Worm (Caenorhabditis elegans) whole organism, L1 larva: Measurements from ENCODE around the gene nprl-3.

Experiments
- C04F5.9 ChIP-seq: sonication (generic microtip); optimal IDR thresholded peaks from 2 replicates; lab custom pipeline; 2016; ENCODE audit warnings: missing genetic modification characterization, missing compliant biosample characterization
- C16A3.4 ChIP-seq: fragments of 150-350 bp; optimal IDR thresholded peaks from 2 replicates; lab custom pipeline; 2014; ENCODE audit warnings: missing biosample characterization, missing genetic modification characterization
- F16B12.6 ChIP-seq: fragments of 150-350 bp; optimal IDR thresholded peaks from 2 replicates; lab custom pipeline; 2014; ENCODE audit warnings: missing biosample characterization, missing genetic modification characterization
- Y116A8C.19 ChIP-seq: sonication (generic microtip); optimal IDR thresholded peaks from 2 replicates; lab custom pipeline; 2016; ENCODE audit warnings: missing compliant biosample characterization, missing genetic modification characterization, borderline replicate concordance
- ama-1 ChIP-seq: fragments of 150-350 bp; optimal IDR thresholded peaks from 2 replicates; lab custom pipeline; 2014
- blmp-1 ChIP-seq: fragments of 150-350 bp; optimal IDR thresholded peaks from 2 replicates; lab custom pipeline; 2014; ENCODE audit warnings: missing biosample characterization, missing genetic modification characterization
- ceh-8 ChIP-seq: fragments of 200-800 bp; sonication (Bioruptor generic); optimal IDR thresholded peaks from 2 replicates; lab custom pipeline; 2018; ENCODE audit warnings: mild to moderate bottlenecking, missing genetic modification characterization, moderate library complexity, missing compliant biosample characterization
- ceh-82 ChIP-seq, 3 experiments: fragments of 150-350 bp in 1 of 3; sonication (generic microtip) in 2 of 3; optimal IDR thresholded peaks; 2 replicates each; lab custom pipeline; 2014 to 2017; ENCODE audit warnings: missing biosample characterization in 3 of 3, missing genetic modification characterization in 3 of 3
- ces-1 ChIP-seq: fragments of 150-350 bp; optimal IDR thresholded peaks from 2 replicates; lab custom pipeline; 2014; ENCODE audit warnings: missing biosample characterization, missing genetic modification reagents, missing genetic modification characterization
- dpl-1 ChIP-seq, 3 experiments: fragments of 150-350 bp in 2 of 3; sonication (generic microtip) in 1 of 3; optimal IDR thresholded peaks; 2 replicates each; lab custom pipeline; 2014 to 2017; ENCODE audit warnings: missing biosample characterization in 3 of 3, missing genetic modification characterization in 3 of 3, missing genetic modification reagents in 3 of 3
- egl-13 ChIP-seq: sonication (generic microtip); optimal IDR thresholded peaks from 2 replicates; lab custom pipeline; 2016; ENCODE audit warnings: missing genotype, missing genetic modification reagents, missing genetic modification characterization, missing compliant biosample characterization
- egl-27 ChIP-seq, 2 experiments: fragments of 150-350 bp in 1 of 2; sonication (generic microtip); optimal IDR thresholded peaks; 3 replicates each; lab custom pipeline; 2017 to 2018; ENCODE audit warnings: missing biosample characterization in 2 of 2, missing genetic modification characterization in 2 of 2, missing genetic modification reagents in 2 of 2
- elt-2 ChIP-seq: sonication (generic microtip); optimal IDR thresholded peaks from 2 replicates; lab custom pipeline; 2016; ENCODE audit warnings: missing genetic modification characterization, mild to moderate bottlenecking, inconsistent platforms, missing compliant biosample characterization, missing genetic modification reagents
- elt-3 ChIP-seq, 6 experiments: fragments of 150-350 bp in 1 of 6; sonication (generic microtip); optimal IDR thresholded peaks; 2 replicates each; lab custom pipeline; 2017 to 2018; ENCODE audit warnings: missing biosample characterization in 6 of 6, missing genetic modification characterization in 6 of 6, inconsistent platforms in 1 of 6
- ets-5 ChIP-seq: fragments of 200-800 bp; sonication (Bioruptor generic); IDR thresholded peaks from 2 replicates; pipeline ENCODE4 v1.3.6; 2022; ENCODE audit warnings: missing genetic modification characterization, missing compliant biosample characterization
- fkh-8 ChIP-seq: sonication (generic microtip); optimal IDR thresholded peaks from 2 replicates; lab custom pipeline; 2016; ENCODE audit warnings: mild to moderate bottlenecking, missing genetic modification characterization, missing compliant biosample characterization
- fos-1 ChIP-seq: fragments of 150-350 bp; optimal IDR thresholded peaks from 2 replicates; lab custom pipeline; 2014; ENCODE audit warnings: missing biosample characterization, missing genetic modification characterization
- grh-1 ChIP-seq: fragments of 200-800 bp; sonication (Bioruptor generic); IDR thresholded peaks from 2 replicates; pipeline ENCODE4 v1.3.6; 2022; ENCODE audit warnings: missing genetic modification reagents, missing genetic modification characterization, missing compliant biosample characterization
- hpl-2 ChIP-seq: fragments of 150-350 bp; optimal IDR thresholded peaks from 2 replicates; lab custom pipeline; 2014; ENCODE audit warnings: missing biosample characterization, missing genetic modification reagents, missing genetic modification characterization
- isw-1 ChIP-seq: fragments of 200-800 bp; sonication (Bioruptor generic); IDR thresholded peaks from 2 replicates; pipeline ENCODE4 v1.3.6; 2022; ENCODE audit warnings: missing genetic modification characterization, missing compliant biosample characterization
- lin-14 ChIP-seq: fragments of 200-800 bp; sonication (Bioruptor generic); optimal IDR thresholded peaks from 2 replicates; lab custom pipeline; 2018; ENCODE audit warnings: mild to moderate bottlenecking, missing genetic modification characterization, moderate library complexity, missing compliant biosample characterization
- lin-15B ChIP-seq: fragments of 150-350 bp; sonication (generic microtip); optimal IDR thresholded peaks from 3 replicates; lab custom pipeline; 2014; ENCODE audit warnings: missing biosample characterization, missing genetic modification characterization
- lin-35 ChIP-seq, 2 experiments: fragments of 150-350 bp; optimal IDR thresholded peaks; 2 replicates each; lab custom pipeline; 2014; ENCODE audit warnings: missing biosample characterization in 2 of 2, missing genetic modification characterization in 2 of 2, missing genetic modification reagents in 2 of 2
- lin-39 ChIP-seq: fragments of 150-350 bp; optimal IDR thresholded peaks from 2 replicates; lab custom pipeline; 2014; ENCODE audit warnings: missing biosample characterization, missing genetic modification reagents, missing genetic modification characterization
- lir-3 ChIP-seq: sonication (generic microtip); optimal IDR thresholded peaks from 2 replicates; lab custom pipeline; 2016; ENCODE audit warnings: mild to moderate bottlenecking, missing genetic modification characterization, moderate library complexity, missing compliant biosample characterization; ENCODE audit not compliant: poor library complexity
- mdl-1 ChIP-seq, 2 experiments: fragments of 150-350 bp; optimal IDR thresholded peaks; 2 replicates each; lab custom pipeline; 2014 to 2017; ENCODE audit warnings: missing biosample characterization in 2 of 2, missing genetic modification characterization in 2 of 2, inconsistent platforms in 1 of 2
- mep-1 ChIP-seq: fragments of 150-350 bp; optimal IDR thresholded peaks from 2 replicates; lab custom pipeline; 2014; ENCODE audit warnings: missing biosample characterization, missing genetic modification characterization
- nhr-11 ChIP-seq: fragments of 150-350 bp; optimal IDR thresholded peaks from 2 replicates; lab custom pipeline; 2014; ENCODE audit warnings: missing biosample characterization, missing genetic modification characterization
- nhr-12 ChIP-seq: sonication (generic microtip); optimal IDR thresholded peaks from 2 replicates; lab custom pipeline; 2017; ENCODE audit warnings: missing biosample characterization, missing genetic modification characterization
- nhr-19 ChIP-seq: fragments of 200-800 bp; sonication (Bioruptor generic); conservative IDR thresholded peaks from 2 replicates; pipeline ENCODE4 v1.3.6; 2022; ENCODE audit warnings: missing genetic modification characterization, missing compliant biosample characterization
- nhr-71 ChIP-seq: sonication (generic microtip); optimal IDR thresholded peaks from 2 replicates; lab custom pipeline; 2016; ENCODE audit warnings: mild to moderate bottlenecking, missing genetic modification characterization, moderate library complexity, missing compliant biosample characterization
- nhr-85 ChIP-seq: sonication (generic microtip); peaks from one replicate; lab custom pipeline; 2016; ENCODE audit warnings: missing genetic modification characterization, inconsistent platforms, missing compliant biosample characterization
- nhr-90 ChIP-seq: sonication (generic microtip); optimal IDR thresholded peaks from 2 replicates; lab custom pipeline; 2016; ENCODE audit warnings: mild to moderate bottlenecking, missing genetic modification characterization, missing compliant biosample characterization; ENCODE audit not compliant: poor library complexity
- pag-3 ChIP-seq: sonication (generic microtip); optimal IDR thresholded peaks from 2 replicates; lab custom pipeline; 2017; ENCODE audit warnings: missing genetic modification characterization, mild to moderate bottlenecking, missing compliant biosample characterization, antibody characterized with exemption, borderline replicate concordance; ENCODE audit not compliant: insufficient read depth
- pax-3 ChIP-seq: fragments of 200-800 bp; sonication (Bioruptor generic); optimal IDR thresholded peaks from 2 replicates; lab custom pipeline; 2018; ENCODE audit warnings: mild to moderate bottlenecking, missing genetic modification characterization, moderate library complexity, missing compliant biosample characterization
- pqm-1 ChIP-seq: sonication (generic microtip); optimal IDR thresholded peaks from 3 replicates; lab custom pipeline; 2017; ENCODE audit warnings: missing biosample characterization, missing genetic modification characterization
- snpc-4 ChIP-seq: fragments of 150-350 bp; optimal IDR thresholded peaks from 2 replicates; lab custom pipeline; 2014; ENCODE audit warnings: missing biosample characterization, missing genetic modification characterization
- snu-23 ChIP-seq: sonication (generic microtip); optimal IDR thresholded peaks from 2 replicates; lab custom pipeline; 2016; ENCODE audit warnings: missing genetic modification characterization, missing compliant biosample characterization
- sox-4 ChIP-seq: sonication (generic microtip); optimal IDR thresholded peaks from 2 replicates; lab custom pipeline; 2016; ENCODE audit warnings: missing genetic modification characterization, missing compliant biosample characterization
- tbx-2 ChIP-seq: sonication (generic microtip); optimal IDR thresholded peaks from 2 replicates; lab custom pipeline; 2016; ENCODE audit warnings: missing genetic modification characterization, missing compliant biosample characterization
- tlp-1 ChIP-seq: fragments of 150-350 bp; optimal IDR thresholded peaks from 2 replicates; lab custom pipeline; 2014; ENCODE audit warnings: missing biosample characterization, missing genetic modification characterization
- unc-130 ChIP-seq: fragments of 150-350 bp; optimal IDR thresholded peaks from 2 replicates; lab custom pipeline; 2017; ENCODE audit warnings: missing biosample characterization, missing genetic modification characterization, inconsistent platforms
- ztf-11 ChIP-seq, 2 experiments: sonication (generic microtip); optimal IDR thresholded peaks; 2 replicates each; lab custom pipeline; 2016 to 2017; ENCODE audit warnings: missing genetic modification characterization in 2 of 2, missing biosample characterization in 1 of 2, missing compliant biosample characterization in 1 of 2
- ztf-4 ChIP-seq: fragments of 150-350 bp; optimal IDR thresholded peaks from 2 replicates; lab custom pipeline; 2014; ENCODE audit warnings: missing biosample characterization, missing genetic modification characterization

The nprl-3 gene

DNA sequence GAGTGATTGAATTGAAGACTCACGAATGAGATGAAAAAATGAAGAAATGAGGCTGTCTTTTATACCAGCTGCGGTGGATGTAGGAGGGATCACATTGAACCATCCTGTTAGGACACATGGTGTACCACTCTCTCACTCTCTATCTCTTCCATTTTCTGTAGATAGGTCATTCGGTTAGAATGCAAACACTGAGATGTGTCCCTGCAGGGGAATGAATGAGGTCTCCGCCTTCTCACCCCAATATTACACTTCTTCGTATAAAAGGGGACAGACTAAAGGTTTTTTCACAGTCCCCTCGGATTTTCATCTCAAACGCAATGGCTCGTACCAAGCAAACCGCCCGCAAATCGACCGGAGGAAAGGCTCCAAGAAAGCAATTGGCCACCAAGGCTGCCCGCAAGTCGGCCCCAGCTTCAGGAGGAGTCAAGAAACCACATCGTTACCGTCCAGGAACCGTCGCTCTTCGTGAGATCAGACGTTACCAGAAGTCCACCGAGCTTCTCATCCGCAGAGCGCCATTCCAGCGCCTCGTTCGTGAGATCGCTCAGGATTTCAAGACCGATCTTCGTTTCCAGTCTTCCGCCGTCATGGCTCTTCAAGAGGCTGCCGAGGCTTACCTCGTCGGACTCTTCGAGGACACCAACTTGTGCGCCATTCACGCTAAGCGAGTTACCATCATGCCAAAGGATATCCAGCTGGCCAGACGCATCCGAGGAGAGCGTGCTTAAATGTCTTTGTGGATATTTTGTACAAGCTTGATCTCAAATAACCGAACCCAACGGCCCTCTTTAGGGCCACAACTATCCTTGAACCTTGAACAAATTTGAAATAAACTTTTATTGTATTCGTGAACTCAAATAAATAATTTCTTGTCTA lies 36.9 kb downstream of the nprl-3 start, which contains the start of gene his-32 (continued):
- TF ChIP-seq egl-27 (tag; optimal IDR thresholded peaks at IDR 0.05; lab: Kevin White, UChicago): no peak
- TF ChIP-seq lin-39 (tag; lab: Kevin White, UChicago): peak; percentile 74
- peak; percentile 60 to 97 for TF ChIP-seq ztf-11 (tag; optimal IDR thresholded peaks at IDR 0.05; lab: Kevin White, UChicago)
- peak; percentile 16; the same call in 1 of the 2 replicates for TF ChIP-seq nhr-19 (GFP tag; lab: Robert Waterston, UW)
- peak in 1 of 6 experiments; percentile 47 for TF ChIP-seq elt-3 (tag; optimal IDR thresholded peaks at IDR 0.05; lab: Kevin White, UChicago)
- TF ChIP-seq elt-2 (tag; lab: Kevin White, UChicago): no peak
- TF ChIP-seq grh-1 (GFP tag; lab: Robert Waterston, UW): peak; percentile 21; the same call in 1 of the 2 replicates
- no peak for TF ChIP-seq unc-130 (tag; lab: Kevin White, UChicago)
- peak; percentile 81 for TF ChIP-seq nhr-85
- TF ChIP-seq ztf-4: peak; percentile 72
- TF ChIP-seq isw-1 (GFP tag; lab: Robert Waterston, UW): no peak
- no peak for TF ChIP-seq snpc-4
- peak; percentile 69 for TF ChIP-seq nhr-71 (tag; lab: Kevin White, UChicago)
- peak; percentile 65 for TF ChIP-seq blmp-1 (tag; lab: Kevin White, UChicago)
- no peak for TF ChIP-seq hpl-2 (GFP tag; lab: Kevin White, UChicago)
- no peak for TF ChIP-seq fos-1 (tag; lab: Kevin White, UChicago)
- no peak for TF ChIP-seq egl-13 (tag; lab: Kevin White, UChicago)
- TF ChIP-seq pqm-1 (tag; lab: Kevin White, UChicago): no peak
- peak; percentile 80 for TF ChIP-seq mep-1 (tag; lab: Kevin White, UChicago)
- no peak for TF ChIP-seq nhr-11 (tag; lab: Kevin White, UChicago)
- TF ChIP-seq lin-35 (GFP tag; optimal IDR thresholded peaks at IDR 0.05; lab: Kevin White, UChicago): peak in 1 of 2 experiments; percentile 18
- TF ChIP-seq sox-4 (tag; lab: Kevin White, UChicago): no peak
- no peak for TF ChIP-seq fkh-8 (tag; lab: Kevin White, UChicago)
- TF ChIP-seq lin-15B (tag; lab: Kevin White, UChicago): no peak
- peak in 2 of 3 experiments; percentile 1 to 34 for TF ChIP-seq dpl-1 (GFP tag; optimal IDR thresholded peaks at IDR 0.05; lab: Kevin White, UChicago)
- no peak for TF ChIP-seq ceh-8
- TF ChIP-seq ama-1 (lab: Kevin White, UChicago): no peak
- TF ChIP-seq C04F5.9: no peak
- peak; percentile 75 for TF ChIP-seq lin-14 (GFP tag; lab: Kevin White, UChicago)
- TF ChIP-seq, all 84 proteins: peak for 28

DNA sequence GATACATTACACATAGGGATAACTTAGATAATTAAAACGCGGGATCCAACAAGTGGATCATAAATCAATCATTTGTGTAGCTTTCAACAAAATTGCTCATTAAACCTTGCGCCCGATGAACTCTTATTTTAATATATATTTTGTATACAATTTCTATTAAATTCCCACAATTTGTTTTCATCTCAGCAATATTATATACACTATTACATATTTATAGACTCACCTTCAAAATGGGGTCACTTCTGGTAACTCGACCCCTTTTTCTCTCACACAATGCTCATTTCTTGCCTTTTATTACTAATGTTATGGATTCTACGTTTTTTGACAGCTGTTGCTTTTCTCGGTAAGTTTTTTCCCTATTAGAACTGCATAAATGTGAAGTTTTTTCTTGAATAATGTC lies 42.3 kb downstream of the nprl-3 start, which contains the start of gene lgc-6:
Gene lgc-6 (plus strand): TSS at position 301 of the 400 bp plus-strand sequence.
- TF ChIP-seq elt-3 (tag; optimal IDR thresholded peaks at IDR 0.05; lab: Kevin White, UChicago) (no peak), lin-39 (tag; lab: Kevin White, UChicago) (no peak), tbx-2 (tag; lab: Kevin White, UChicago) (no peak), lin-35 (GFP tag; optimal IDR thresholded peaks at IDR 0.05; lab: Kevin White, UChicago) (no peak), snu-23 (no peak), Y116A8C.19 (no peak), ama-1 (lab: Kevin White, UChicago) (no peak), nhr-12 (no peak), mdl-1 (tag; optimal IDR thresholded peaks at IDR 0.05; lab: Kevin White, UChicago) (no peak), ceh-8 (no peak), nhr-90 (no peak), F16B12.6 (tag; lab: Kevin White, UChicago) (no peak)

DNA sequence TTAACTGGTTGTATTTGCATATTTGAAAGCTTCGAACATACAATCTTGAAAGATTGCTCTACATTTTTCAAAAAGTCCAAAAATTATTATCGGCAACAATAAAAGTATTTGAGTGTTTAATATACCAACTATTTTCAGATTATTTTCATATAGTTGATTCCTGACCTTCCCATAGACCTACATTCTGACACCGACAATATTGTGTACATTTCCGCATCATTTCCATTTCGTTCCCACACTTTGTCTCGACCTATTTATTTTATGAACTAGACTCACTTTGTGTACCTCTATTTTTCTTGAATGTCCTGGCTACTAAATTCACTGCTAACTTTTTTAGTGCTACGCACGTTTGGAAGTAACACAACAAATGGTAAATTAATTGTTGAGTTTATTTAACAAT lies 45.1 kb downstream of the nprl-3 start, which contains the start of gene lgc-5:
Gene lgc-5 (plus strand): TSS at position 301 of the 400 bp plus-strand sequence.
- TF ChIP-seq C16A3.4 (no peak), lin-39 (tag; lab: Kevin White, UChicago) (no peak), ces-1 (GFP tag; lab: Kevin White, UChicago) (no peak), nhr-85 (no peak), tlp-1 (tag; lab: Kevin White, UChicago) (no peak), C04F5.9 (no peak), fkh-8 (tag; lab: Kevin White, UChicago) (no peak), ceh-82 (tag; optimal IDR thresholded peaks at IDR 0.05; lab: Kevin White, UChicago) (no peak), pax-3 (tag; lab: Kevin White, UChicago) (no peak), lir-3 (tag; lab: Kevin White, UChicago) (no peak), F16B12.6 (tag; lab: Kevin White, UChicago) (no peak), unc-130 (tag; lab: Kevin White, UChicago) (no peak), fos-1 (tag; lab: Kevin White, UChicago) (no peak), ets-5 (no peak), egl-27 (tag; optimal IDR thresholded peaks at IDR 0.05; lab: Kevin White, UChicago) (no peak), pag-3 (tag; lab: Kevin White, UChicago) (no peak), ceh-8 (no peak)
